Worm (Caenorhabditis elegans) whole organism, L2 larva: Measurements from ENCODE around the gene ehbp-1.

ENCODE experiments used
- R02D3.7 ChIP-seq: fragments of 150-350 bp; optimal IDR thresholded peaks from 2 replicates; lab custom pipeline; 2014; ENCODE audit warnings: missing biosample characterization, missing genetic modification characterization
- alr-1 ChIP-seq: fragments of 150-350 bp; optimal IDR thresholded peaks from 2 replicates; lab custom pipeline; 2014; ENCODE audit warnings: missing biosample characterization, missing genetic modification characterization
- ama-1 ChIP-seq: fragments of 150-350 bp; optimal IDR thresholded peaks from 2 replicates; lab custom pipeline; 2018; ENCODE audit warnings: inconsistent platforms
- ceh-82 ChIP-seq: fragments of 150-350 bp; optimal IDR thresholded peaks from 2 replicates; lab custom pipeline; 2014; ENCODE audit warnings: missing biosample characterization, missing genetic modification characterization
- elt-3 ChIP-seq: sonication (generic microtip); optimal IDR thresholded peaks from 2 replicates; lab custom pipeline; 2017; ENCODE audit warnings: missing biosample characterization, missing genetic modification characterization
- lin-13 ChIP-seq: fragments of 150-350 bp; optimal IDR thresholded peaks from 2 replicates; lab custom pipeline; 2014; ENCODE audit warnings: missing biosample characterization, missing genetic modification reagents, missing genetic modification characterization
- skn-1 ChIP-seq: sonication (generic microtip); optimal IDR thresholded peaks from 2 replicates; lab custom pipeline; 2017; ENCODE audit warnings: missing biosample characterization, missing genetic modification characterization

ce11 chrV:9590317-9590716 lies 39.9 kb downstream of the ehbp-1 start, which contains the start of gene K09G1.2:
- TF ChIP-seq elt-3 (tag; lab: Kevin White, UChicago) (no peak), alr-1 (tag; lab: Kevin White, UChicago) (no peak), lin-13 (GFP tag; lab: Kevin White, UChicago) (no peak), skn-1 (tag; lab: Kevin White, UChicago) (no peak), ceh-82 (tag; lab: Kevin White, UChicago) (no peak), R02D3.7 (no peak), ama-1 (lab: Kevin White, UChicago) (no peak)
